Worm (Caenorhabditis elegans): Measurements from ENCODE around the gene F52H2.1.

The F52H2.1 gene

ce11 chrX:2549322-2549721 lies 23.6 kb upstream of the F52H2.1 start (continued):
- TF ChIP-seq fkh-10 (GFP tag; optimal IDR thresholded peaks at IDR 0.05) (peak; percentile 49), F10B5.3 (tag; optimal IDR thresholded peaks at IDR 0.05) (peak; percentile 61), D1046.2 (GFP tag; IDR thresholded peaks at IDR 0.05) (no peak), ceh-82 (tag; optimal IDR thresholded peaks at IDR 0.05) (no peak), nhr-42 (GFP tag; IDR thresholded peaks at IDR 0.05) (peak; percentile 79), Y105C5A.15 (GFP tag; IDR thresholded peaks at IDR 0.05) (peak; percentile 46; the same call in 1 of the 2 replicates), zip-2 (tag; optimal IDR thresholded peaks at IDR 0.05) (peak; percentile 57), F37D6.2 (tag; optimal IDR thresholded peaks at IDR 0.05) (peak; percentile 7), pqm-1 (tag; optimal IDR thresholded peaks at IDR 0.05) (no peak), set-16 (GFP tag; IDR thresholded peaks at IDR 0.05) (peak; percentile 28; the same call in 1 of the 2 replicates), Y75B8A.6 (GFP tag; IDR thresholded peaks at IDR 0.05) (0 out of 2 replicates have a peak, but pooled peaks have one; percentile 72), lir-3 (tag; optimal IDR thresholded peaks at IDR 0.05) (peak; percentile 74), nhr-25 (tag; optimal IDR thresholded peaks at IDR 0.05; ENCODE audit: borderline replicate concordance, insufficient read depth) (no peak), fos-1 (tag; optimal IDR thresholded peaks at IDR 0.05) (no peak), tra-1 (GFP tag; IDR thresholded peaks at IDR 0.05) (no peak), nhr-28 (tag; optimal IDR thresholded peaks at IDR 0.05) (peak; percentile 64), spr-1 (tag; optimal IDR thresholded peaks at IDR 0.05) (peak; percentile 66), skn-1 (tag; optimal IDR thresholded peaks at IDR 0.05) (no peak), daf-19 (GFP tag; conservative IDR thresholded peaks at IDR 0.05) (peak; percentile 79), attf-4 (tag; optimal IDR thresholded peaks at IDR 0.05) (no peak), ceh-62 (tag; optimal IDR thresholded peaks at IDR 0.05) (no peak), lin-39 (tag; optimal IDR thresholded peaks at IDR 0.05) (no peak), dmd-8 (GFP tag; IDR thresholded peaks at IDR 0.05) (peak; percentile 89), T20F7.1 (GFP tag; optimal IDR thresholded peaks at IDR 0.05) (peak; percentile 28), lin-1 (GFP tag; IDR thresholded peaks at IDR 0.05) (peak; percentile 91), hlh-11 (tag; optimal IDR thresholded peaks at IDR 0.05) (peak; percentile 75), lsy-2 (tag; optimal IDR thresholded peaks at IDR 0.05) (peak in 1 of 2 experiments; percentile 65), hif-1 (tag; optimal IDR thresholded peaks at IDR 0.05) (peak; percentile 43 to 68), nhr-6 (tag; optimal IDR thresholded peaks at IDR 0.05) (peak; percentile 64), mdl-1 (tag; optimal IDR thresholded peaks at IDR 0.05) (peak in 1 of 2 experiments; percentile 23), Y5F2A.4 (GFP tag; optimal IDR thresholded peaks at IDR 0.05) (peak; percentile 45), lin-38 (GFP tag; IDR thresholded peaks at IDR 0.05) (peak; percentile 69), aha-1 (tag) (peak; percentile 92), cey-2 (tag; optimal IDR thresholded peaks at IDR 0.05; ENCODE audit: borderline replicate concordance, insufficient read depth) (no peak), rbr-2 (tag; optimal IDR thresholded peaks at IDR 0.05) (peak; percentile 69), mxl-3 (GFP tag; optimal IDR thresholded peaks at IDR 0.05) (no peak), daf-16 (GFP tag; optimal IDR thresholded peaks at IDR 0.05) (peak; percentile 58 to 91), daf-16 (tag; optimal IDR thresholded peaks at IDR 0.05) (peak; percentile 85), hlh-30 (tag; optimal IDR thresholded peaks at IDR 0.05; ENCODE audit: insufficient read depth) (peak; percentile 75), nhr-48 (tag; optimal IDR thresholded peaks at IDR 0.05) (peak; percentile 59), spr-3 (GFP tag; optimal IDR thresholded peaks at IDR 0.05) (peak; percentile 7), Y48G9A.11 (GFP tag; IDR thresholded peaks at IDR 0.05) (peak; percentile 77), gei-8 (GFP tag; optimal IDR thresholded peaks at IDR 0.05) (peak; percentile 75), tag-97 (GFP tag; IDR thresholded peaks at IDR 0.05) (no peak), lim-7 (GFP tag; IDR thresholded peaks at IDR 0.05) (peak; percentile 81), lin-13 (GFP tag; optimal IDR thresholded peaks at IDR 0.05) (peak; percentile 71), ceh-20 (GFP tag; IDR thresholded peaks at IDR 0.05) (peak; percentile 11; the same call in 1 of the 2 replicates), dmd-9 (GFP tag; IDR thresholded peaks at IDR 0.05) (0 out of 2 replicates have a peak, but pooled peaks have one; percentile 50), ceh-32 (tag; optimal IDR thresholded peaks at IDR 0.05; ENCODE audit: poor library complexity) (peak; percentile 68), nhr-237 (tag; optimal IDR thresholded peaks at IDR 0.05) (no peak), jun-1 (tag; optimal IDR thresholded peaks at IDR 0.05) (peak; percentile 58)
